Fruit fly (Drosophila melanogaster): ENCODE data around the gene CG3698.

CG3698 gene

DNA sequence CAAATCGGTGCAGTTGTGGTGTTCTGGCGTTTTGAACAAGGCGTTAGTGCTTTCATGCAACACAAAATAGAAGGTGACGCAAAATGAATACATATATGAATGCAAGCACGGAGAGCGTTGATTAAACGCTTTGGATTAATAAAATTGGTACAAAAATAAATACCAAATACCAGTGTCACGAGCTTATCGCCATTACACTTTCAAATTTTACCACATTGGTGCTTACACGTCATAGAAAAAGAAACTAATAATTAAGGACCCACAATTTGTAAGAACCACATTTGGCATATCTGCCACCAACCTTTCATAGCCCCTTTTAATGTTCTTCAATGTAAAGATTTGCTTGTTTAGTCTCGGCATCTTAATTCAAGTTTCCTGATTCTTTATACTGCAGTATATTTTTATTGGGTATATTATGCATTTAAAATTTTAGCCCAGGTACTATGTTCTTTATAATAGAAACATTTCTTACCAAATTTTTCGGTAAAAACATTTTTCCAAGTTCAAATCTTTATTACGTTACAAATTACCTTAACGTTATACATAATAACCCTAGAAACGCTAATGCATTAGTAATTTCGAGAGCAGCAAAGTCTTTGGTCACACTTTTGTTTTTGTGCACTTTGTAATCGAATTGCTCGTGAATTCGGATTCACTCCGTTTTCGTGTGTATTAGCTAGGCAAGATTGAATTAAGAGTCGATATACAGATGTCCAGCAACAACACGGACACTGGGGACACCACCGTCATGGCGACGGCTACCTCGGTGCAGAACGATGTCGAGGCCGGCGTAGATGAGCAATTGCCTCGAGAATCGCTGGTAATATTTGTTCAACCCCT, 19.7 kb downstream of the CG3698 start, which contains the start of the genes Pex16 and Pex14 (continued):
- TF ChIP-seq CG16813 (GFP tag; IDR thresholded peaks at IDR 0.05; ENCODE audit: partially characterized antibody) (no peak), Dbx (GFP tag; IDR thresholded peaks at IDR 0.05) (peak; percentile 65; the same call in 2 of the 3 replicates), bab2 (GFP tag; optimal IDR thresholded peaks at IDR 0.05) (peak; percentile 82), Doc2 (GFP tag; IDR thresholded peaks at IDR 0.05) (no peak), CG11456 (GFP tag; IDR thresholded peaks at IDR 0.05) (peak; percentile 85), CG12391 (tag; optimal IDR thresholded peaks at IDR 0.05) (peak; percentile 79), gsb-n (tag; optimal IDR thresholded peaks at IDR 0.05) (no peak), HLHmδ (GFP tag; optimal IDR thresholded peaks at IDR 0.05) (no peak), CG11723 (GFP tag; optimal IDR thresholded peaks at IDR 0.05) (peak; percentile 30), cas (GFP tag; IDR thresholded peaks at IDR 0.05) (no peak), p53 (GFP tag; optimal IDR thresholded peaks at IDR 0.05) (peak; percentile 71), CG12744 (GFP tag; optimal IDR thresholded peaks at IDR 0.05) (peak; percentile 54), Fer3 (tag; optimal IDR thresholded peaks at IDR 0.05) (peak; percentile 60), hb (GFP tag; IDR thresholded peaks at IDR 0.05; ENCODE audit: partially characterized antibody) (no peak), CG7928 (GFP tag; optimal IDR thresholded peaks at IDR 0.05) (no peak), nerfin-2 (GFP tag; IDR thresholded peaks at IDR 0.05; ENCODE audit: partially characterized antibody) (no peak), sna (GFP tag; IDR thresholded peaks at IDR 0.05; ENCODE audit: partially characterized antibody) (no peak), crp (GFP tag; optimal IDR thresholded peaks at IDR 0.05) (peak in 1 of 2 experiments; percentile 27), toy (GFP tag; IDR thresholded peaks at IDR 0.05) (no peak), ATbp (GFP tag; optimal IDR thresholded peaks at IDR 0.05) (no peak), CG6683 (GFP tag; optimal IDR thresholded peaks at IDR 0.05) (no peak), D (optimal IDR thresholded peaks at IDR 0.05) (no peak), D (GFP tag; optimal IDR thresholded peaks at IDR 0.05) (peak; percentile 31), Hey (tag; optimal IDR thresholded peaks at IDR 0.05) (no peak), peb (GFP tag; IDR thresholded peaks at IDR 0.05) (peak; percentile 24; the same call in 1 of the 2 replicates), CG10267 (tag; optimal IDR thresholded peaks at IDR 0.05) (peak; percentile 44), lilli (GFP tag; optimal IDR thresholded peaks at IDR 0.05) (peak; percentile 85), oc (tag; optimal IDR thresholded peaks at IDR 0.05) (no peak), cg (GFP tag; optimal IDR thresholded peaks at IDR 0.05) (no peak), ERR (GFP tag; optimal IDR thresholded peaks at IDR 0.05) (no peak), jigr1 (GFP tag; IDR thresholded peaks at IDR 0.05) (no peak), az2 (GFP tag; optimal IDR thresholded peaks at IDR 0.05) (peak; percentile 76), TFAM (GFP tag; optimal IDR thresholded peaks at IDR 0.05) (no peak), Bdp1 (GFP tag; optimal IDR thresholded peaks at IDR 0.05) (peak; percentile 31), Fer2 (tag; optimal IDR thresholded peaks at IDR 0.05) (peak; percentile 62), dysf (GFP tag; IDR thresholded peaks at IDR 0.05) (peak; percentile 78), Taf1 (GFP tag; IDR thresholded peaks at IDR 0.05) (peak; percentile 19; the same call in 1 of the 2 replicates), caup (GFP tag; optimal IDR thresholded peaks at IDR 0.05; ENCODE audit: severe bottlenecking) (peak; percentile 27), Lhr (GFP tag; optimal IDR thresholded peaks at IDR 0.05) (peak; percentile 28), Meics (GFP tag; optimal IDR thresholded peaks at IDR 0.05) (peak; percentile 74), nom (GFP tag; optimal IDR thresholded peaks at IDR 0.05) (no peak), HLH4C (GFP tag; IDR thresholded peaks at IDR 0.05; ENCODE audit: partially characterized antibody) (no peak), gce (GFP tag; IDR thresholded peaks at IDR 0.05) (peak; percentile 65; the same call in 2 of the 3 replicates), mam (GFP tag; optimal IDR thresholded peaks at IDR 0.05) (peak; percentile 87), Sox102F (GFP tag; optimal IDR thresholded peaks at IDR 0.05) (no peak), lov (optimal IDR thresholded peaks at IDR 0.05) (no peak), lov (GFP tag; IDR thresholded peaks at IDR 0.05) (no peak), NC2α (GFP tag; optimal IDR thresholded peaks at IDR 0.05) (peak; percentile 63)

All from whole organism, embryonic.